Worm (Caenorhabditis elegans) whole organism, L3 larva: Measurements from ENCODE around the gene mex-5.

Experiments
- ceh-16 ChIP-seq: sonication (generic microtip); optimal IDR thresholded peaks from 2 replicates; lab custom pipeline; 2017; ENCODE audit warnings: missing biosample characterization, missing genetic modification characterization
- fos-1 ChIP-seq: fragments of 150-350 bp; optimal IDR thresholded peaks from 2 replicates; lab custom pipeline; 2014; ENCODE audit warnings: missing biosample characterization, missing genetic modification characterization
- nhr-28 ChIP-seq: fragments of 150-350 bp; optimal IDR thresholded peaks from 2 replicates; lab custom pipeline; 2014; ENCODE audit warnings: missing biosample characterization, missing genetic modification characterization

DNA sequence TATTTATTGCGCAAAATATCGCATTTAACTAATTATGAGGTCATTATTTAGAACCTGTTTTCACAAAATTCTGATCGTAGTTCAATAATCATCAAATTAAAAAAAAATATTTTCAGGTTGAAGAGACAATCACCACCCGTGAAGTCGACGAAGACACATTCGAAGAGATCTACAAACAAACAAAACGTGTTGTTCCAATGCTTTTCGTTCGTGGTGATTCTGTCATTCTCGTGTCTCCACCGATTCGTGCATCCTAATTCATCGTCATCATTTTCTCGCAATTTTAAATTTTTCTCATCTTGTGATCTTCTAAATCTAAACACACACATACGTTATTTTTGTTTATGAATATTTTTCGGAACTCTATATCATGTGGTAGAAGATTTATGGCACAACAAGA is 35.3 kb downstream of the mex-5 start:
- TF ChIP-seq nhr-28 (tag; lab: Kevin White, UChicago) = no peak
- TF ChIP-seq fos-1 (tag; lab: Kevin White, UChicago) = no peak
- TF ChIP-seq ceh-16 = no peak
